Worm (Caenorhabditis elegans): ENCODE results near the gene gst-41.

gst-41 gene

ce11 chrV:7432441-7433146 is 33.5 kb upstream of the gst-41 start (continued):
- TF ChIP-seq ztf-26 (tag; optimal IDR thresholded peaks at IDR 0.05): peak; percentile 40
- peak; percentile 21 for TF ChIP-seq B0035.1 (tag; optimal IDR thresholded peaks at IDR 0.05)
- TF ChIP-seq lin-35 (GFP tag; optimal IDR thresholded peaks at IDR 0.05): peak in 1 of 3 experiments; percentile 29
- TF ChIP-seq rec-8 (tag; optimal IDR thresholded peaks at IDR 0.05): no peak
- peak; percentile 38 for TF ChIP-seq tbp1 (GFP tag; optimal IDR thresholded peaks at IDR 0.05)
- no peak for TF ChIP-seq zfh-2 (GFP tag; conservative IDR thresholded peaks at IDR 0.05)
- no peak for TF ChIP-seq bed-1 (GFP tag; IDR thresholded peaks at IDR 0.05)
- TF ChIP-seq nhr-80 (tag; optimal IDR thresholded peaks at IDR 0.05): peak; percentile 58
- TF ChIP-seq snpc-3.4 (tag; optimal IDR thresholded peaks at IDR 0.05): no peak
- TF ChIP-seq ztf-22 (GFP tag; optimal IDR thresholded peaks at IDR 0.05): peak; percentile 63
- peak; percentile 50 for TF ChIP-seq F57C9.4 (tag; optimal IDR thresholded peaks at IDR 0.05)
- no peak for TF ChIP-seq sdz-38 (tag; optimal IDR thresholded peaks at IDR 0.05)
- TF ChIP-seq B0261.1 (tag; optimal IDR thresholded peaks at IDR 0.05): no peak
- peak; percentile 65 for TF ChIP-seq zim-3 (tag; optimal IDR thresholded peaks at IDR 0.05)
- no peak for TF ChIP-seq dpl-1 (GFP tag; optimal IDR thresholded peaks at IDR 0.05)
- peak; percentile 67 for TF ChIP-seq B0336.3 (GFP tag; IDR thresholded peaks at IDR 0.05)
- TF ChIP-seq C06A6.2 (GFP tag; conservative IDR thresholded peaks at IDR 0.05): peak; percentile 59
- peak; percentile 63; the same call in 1 of the 2 replicates for TF ChIP-seq Y95B8A.8 (GFP tag; IDR thresholded peaks at IDR 0.05)
- peak; percentile 91; the same call in 1 of the 2 replicates for TF ChIP-seq Y53G8AR.9 (GFP tag; conservative IDR thresholded peaks at IDR 0.05)
- peak; percentile 21 for TF ChIP-seq ceh-79 (tag; optimal IDR thresholded peaks at IDR 0.05)
- no peak for TF ChIP-seq F10E7.11 (tag; optimal IDR thresholded peaks at IDR 0.05)
- peak; percentile 66 for TF ChIP-seq nhr-90 (tag; optimal IDR thresholded peaks at IDR 0.05)
- peak; percentile 81 for TF ChIP-seq tbx-9 (tag; optimal IDR thresholded peaks at IDR 0.05; ENCODE audit: borderline replicate concordance)
- peak; percentile 63 for TF ChIP-seq ets-4 (GFP tag; optimal IDR thresholded peaks at IDR 0.05)
- TF ChIP-seq ceh-27 (GFP tag; optimal IDR thresholded peaks at IDR 0.05): peak; percentile 9
- TF ChIP-seq ceh-100 (GFP tag; IDR thresholded peaks at IDR 0.05): no peak
- peak; percentile 17 for TF ChIP-seq ZK185.1 (tag; optimal IDR thresholded peaks at IDR 0.05; ENCODE audit: poor library complexity, severe bottlenecking)
- peak; percentile 50 for TF ChIP-seq attf-5 (GFP tag; optimal IDR thresholded peaks at IDR 0.05)
- no peak for TF ChIP-seq Y79H2A.3 (GFP tag; conservative IDR thresholded peaks at IDR 0.05)
- TF ChIP-seq chd-7 (tag; optimal IDR thresholded peaks at IDR 0.05): peak; percentile 82
- peak; percentile 78 for TF ChIP-seq repo-1 (tag; optimal IDR thresholded peaks at IDR 0.05)
- no peak for TF ChIP-seq hlh-26 (GFP tag; conservative IDR thresholded peaks at IDR 0.05)
- TF ChIP-seq snpc-1.1 (tag; optimal IDR thresholded peaks at IDR 0.05; ENCODE audit: insufficient read depth): no peak
- no peak for TF ChIP-seq F55B11.4 (tag; optimal IDR thresholded peaks at IDR 0.05; ENCODE audit: borderline replicate concordance, insufficient read depth)
- TF ChIP-seq nhr-179 (tag; optimal IDR thresholded peaks at IDR 0.05): no peak
- TF ChIP-seq cebp-1 (GFP tag; IDR thresholded peaks at IDR 0.05): no peak; the same call in 1 of the 2 replicates
- peak; percentile 70 for TF ChIP-seq cebp-1 (tag; optimal IDR thresholded peaks at IDR 0.05)
- no peak for TF ChIP-seq unc-130 (GFP tag; optimal IDR thresholded peaks at IDR 0.05)

ce11 chrV:7431016-7431415 is 31.9 kb upstream of the gst-41 start, which contains the start of gene srw-71:
srw-71 (minus strand) TSS chrV:7431116.
- TF ChIP-seq let-607 (tag; optimal IDR thresholded peaks at IDR 0.05): no peak
- TF ChIP-seq nhr-120 (GFP tag; IDR thresholded peaks at IDR 0.05): no peak
- no peak for TF ChIP-seq Y95B8A.8 (GFP tag; IDR thresholded peaks at IDR 0.05)
- TF ChIP-seq F57A8.1 (GFP tag; optimal IDR thresholded peaks at IDR 0.05): no peak
- no peak for TF ChIP-seq dox-1 (GFP tag; IDR thresholded peaks at IDR 0.05)
- no peak for TF ChIP-seq rcor-1 (GFP tag; IDR thresholded peaks at IDR 0.05)
- no peak for TF ChIP-seq Y67H2A.10 (GFP tag; conservative IDR thresholded peaks at IDR 0.05)
